Worm (Caenorhabditis elegans) whole organism, L4 larva: ENCODE results near the gene F02H6.3.

Experiments used
- php-3 ChIP-seq: fragments of 200-800 bp; sonication (Bioruptor generic); IDR thresholded peaks from 2 replicates; pipeline ENCODE4 v1.3.6; 2022; ENCODE audit warnings: missing genetic modification reagents, missing genetic modification characterization, missing compliant biosample characterization
- pqm-1 ChIP-seq: sonication (generic microtip); optimal IDR thresholded peaks from 2 replicates; lab custom pipeline; 2017; ENCODE audit warnings: missing biosample characterization, missing genetic modification characterization
- set-16 ChIP-seq: fragments of 200-800 bp; sonication (Bioruptor generic); IDR thresholded peaks from 2 replicates; pipeline ENCODE4 v1.3.6; 2022; ENCODE audit warnings: missing genetic modification reagents, missing genetic modification characterization, missing compliant biosample characterization

ce11 chrIV:14228069-14228468 lies 24.8 kb downstream of the F02H6.3 start, which contains the start of gene F02H6.7:
- TF ChIP-seq set-16 (GFP tag; lab: Robert Waterston, UW) = no peak
- TF ChIP-seq pqm-1 (tag; lab: Kevin White, UChicago) = no peak
- no peak for TF ChIP-seq php-3 (GFP tag; lab: Robert Waterston, UW)
